Worm (Caenorhabditis elegans): Measurements from ENCODE around the gene C16C8.12.

ce11 chrII:3437393-3437792 lies 15.1 kb upstream of the C16C8.12 start:
- no peak for TF ChIP-seq nhr-12 (tag; optimal IDR thresholded peaks at IDR 0.05)
- TF ChIP-seq pha-4 (tag; optimal IDR thresholded peaks at IDR 0.05), result no peak
- no peak for TF ChIP-seq elt-1 (tag; optimal IDR thresholded peaks at IDR 0.05; ENCODE audit: borderline replicate concordance, insufficient read depth)
- TF ChIP-seq unc-62 (GFP tag; optimal IDR thresholded peaks at IDR 0.05), result no peak
- TF ChIP-seq nhr-237 (tag; optimal IDR thresholded peaks at IDR 0.05), result no peak
- no peak for TF ChIP-seq ztf-11 (tag; optimal IDR thresholded peaks at IDR 0.05)
- no peak for TF ChIP-seq lsy-2 (tag; optimal IDR thresholded peaks at IDR 0.05)
- TF ChIP-seq nhr-28 (tag; optimal IDR thresholded peaks at IDR 0.05), result no peak
- no peak for TF ChIP-seq snpc-4 (tag; optimal IDR thresholded peaks at IDR 0.05)
- no peak for TF ChIP-seq zip-8 (tag; optimal IDR thresholded peaks at IDR 0.05)

Data from whole organism, mixed stage, embryonic.